Fruit fly (Drosophila melanogaster): Measurements from ENCODE around the gene sog.
A peak's percentile ranks its signal among the peaks of the same experiment; 100 is the strongest.

sog gene

DNA sequence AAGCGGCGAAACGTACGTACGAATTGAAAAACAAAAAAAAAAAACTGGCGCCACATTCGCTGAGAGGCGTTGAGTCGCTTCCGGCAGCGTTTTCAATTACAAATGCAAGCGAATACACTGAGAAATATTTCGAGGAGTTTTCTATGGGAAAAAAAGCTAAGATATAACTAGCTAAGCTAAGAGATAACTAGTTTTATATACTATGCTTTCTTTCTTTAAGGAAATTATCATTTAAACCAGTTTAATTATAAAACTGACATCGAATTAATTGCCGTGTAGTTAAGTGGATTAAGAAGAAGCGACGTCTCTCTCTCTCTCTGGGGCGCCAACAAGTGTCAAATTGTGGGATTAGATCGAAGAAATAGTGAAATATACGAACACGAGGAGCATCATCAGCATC lies 17.8 kb downstream of the sog start (continued):
- no peak for TF ChIP-seq vfl (GFP tag; optimal IDR thresholded peaks at IDR 0.05)
- no peak for TF ChIP-seq Hr78 (GFP tag; optimal IDR thresholded peaks at IDR 0.05)
- TF ChIP-seq PHDP (tag; optimal IDR thresholded peaks at IDR 0.05) = peak; percentile 61
- TF ChIP-seq Dip3 (GFP tag; optimal IDR thresholded peaks at IDR 0.05) = no peak
- TF ChIP-seq CG3407 (GFP tag; optimal IDR thresholded peaks at IDR 0.05) = peak; percentile 27
- TF ChIP-seq sqz (GFP tag; optimal IDR thresholded peaks at IDR 0.05) = peak; percentile 5
- TF ChIP-seq HLH4C (GFP tag; IDR thresholded peaks at IDR 0.05; ENCODE audit: partially characterized antibody) = no peak
- TF ChIP-seq Hmr (GFP tag; optimal IDR thresholded peaks at IDR 0.05) = peak; percentile 11
- TF ChIP-seq CG7357 (GFP tag; IDR thresholded peaks at IDR 0.05) = no peak
- no peak for TF ChIP-seq rib (GFP tag; IDR thresholded peaks at IDR 0.05)
- no peak for TF ChIP-seq zen2 (GFP tag; IDR thresholded peaks at IDR 0.05; ENCODE audit: partially characterized antibody)
- TF ChIP-seq exex (tag; optimal IDR thresholded peaks at IDR 0.05) = no peak
- no peak for TF ChIP-seq cad (GFP tag; optimal IDR thresholded peaks at IDR 0.05)
- no peak for TF ChIP-seq danr (GFP tag; IDR thresholded peaks at IDR 0.05)
- 0 out of 2 replicates have a peak, but pooled peaks have one; percentile 50 for TF ChIP-seq CG32772 (GFP tag; IDR thresholded peaks at IDR 0.05)
- no peak for TF ChIP-seq vnd (GFP tag; IDR thresholded peaks at IDR 0.05; ENCODE audit: partially characterized antibody)
- no peak for TF ChIP-seq Doc3 (GFP tag; IDR thresholded peaks at IDR 0.05; ENCODE audit: partially characterized antibody)
- no peak for TF ChIP-seq cwo (GFP tag; optimal IDR thresholded peaks at IDR 0.05)
- TF ChIP-seq ttk (GFP tag; IDR thresholded peaks at IDR 0.05) = peak; percentile 51
- peak; percentile 75; the same call in 2 of the 3 replicates for TF ChIP-seq ci (GFP tag; IDR thresholded peaks at IDR 0.05)
- TF ChIP-seq ab (GFP tag; optimal IDR thresholded peaks at IDR 0.05) = no peak
- no peak for TF ChIP-seq CG3065 (GFP tag; optimal IDR thresholded peaks at IDR 0.05)
- TF ChIP-seq CG10431 (GFP tag; optimal IDR thresholded peaks at IDR 0.05) = no peak
- TF ChIP-seq Sry-δ (GFP tag; optimal IDR thresholded peaks at IDR 0.05) = peak; percentile 24
- TF ChIP-seq CG8290 (GFP tag; optimal IDR thresholded peaks at IDR 0.05) = peak; percentile 13
- TF ChIP-seq CG8290 (tag; optimal IDR thresholded peaks at IDR 0.05) = peak in 1 of 2 experiments; percentile 0
- no peak for TF ChIP-seq CG18011 (GFP tag; optimal IDR thresholded peaks at IDR 0.05)
- TF ChIP-seq zfh1 (GFP tag; IDR thresholded peaks at IDR 0.05) = peak; percentile 50; the same call in 2 of the 3 replicates
- TF ChIP-seq ro (GFP tag; IDR thresholded peaks at IDR 0.05) = no peak
- peak; percentile 66 for TF ChIP-seq CG18262 (tag; optimal IDR thresholded peaks at IDR 0.05)
- TF ChIP-seq wdn (GFP tag; IDR thresholded peaks at IDR 0.05) = no peak
- peak; percentile 35 for TF ChIP-seq CG16863 (GFP tag; optimal IDR thresholded peaks at IDR 0.05)
- TF ChIP-seq CG33213 (GFP tag; optimal IDR thresholded peaks at IDR 0.05) = peak; percentile 13
- peak; percentile 53 for TF ChIP-seq Hr3 (GFP tag; optimal IDR thresholded peaks at IDR 0.05)
- peak; percentile 42 for TF ChIP-seq Sox100B (GFP tag; optimal IDR thresholded peaks at IDR 0.05)
- TF ChIP-seq CG16813 (GFP tag; IDR thresholded peaks at IDR 0.05; ENCODE audit: partially characterized antibody) = no peak
- peak; percentile 63 for TF ChIP-seq Ptx1 (GFP tag; IDR thresholded peaks at IDR 0.05)
- no peak for TF ChIP-seq Mad (GFP tag; optimal IDR thresholded peaks at IDR 0.05)
- no peak for TF ChIP-seq CG7987 (GFP tag; optimal IDR thresholded peaks at IDR 0.05)
- TF ChIP-seq Sry-β (GFP tag; optimal IDR thresholded peaks at IDR 0.05) = no peak
- peak; percentile 18 for TF ChIP-seq kay (GFP tag; optimal IDR thresholded peaks at IDR 0.05)
- TF ChIP-seq C15 (GFP tag; IDR thresholded peaks at IDR 0.05) = no peak
- peak; percentile 36; the same call in 1 of the 2 replicates for TF ChIP-seq CG5953 (GFP tag; IDR thresholded peaks at IDR 0.05)
- TF ChIP-seq jumu (GFP tag; optimal IDR thresholded peaks at IDR 0.05) = no peak
- no peak for TF ChIP-seq Oaz (GFP tag; IDR thresholded peaks at IDR 0.05)
- TF ChIP-seq CG10366 (GFP tag; IDR thresholded peaks at IDR 0.05) = peak; percentile 45
- TF ChIP-seq CG31224 (GFP tag; IDR thresholded peaks at IDR 0.05) = no peak
- TF ChIP-seq gcm (GFP tag; optimal IDR thresholded peaks at IDR 0.05) = peak; percentile 29
- peak; percentile 48; the same call in 1 of the 2 replicates for TF ChIP-seq CG7372 (GFP tag; IDR thresholded peaks at IDR 0.05)
- peak; percentile 82 for TF ChIP-seq Sox102F (GFP tag; optimal IDR thresholded peaks at IDR 0.05)
- TF ChIP-seq Ssrp (tag; optimal IDR thresholded peaks at IDR 0.05) = peak; percentile 64
